Fruit fly (Drosophila melanogaster) whole organism, embryonic: Measurements from ENCODE around the gene Tsp2A.

Experiments
- ATbp ChIP-seq: fragments of 200-800 bp; sonication (Bioruptor generic); optimal IDR thresholded peaks from 2 replicates; lab custom pipeline; 2017; ENCODE audit warnings: missing biosample characterization, mild to moderate bottlenecking, missing genetic modification characterization, missing genetic modification reagents
- Awh ChIP-seq: fragments of 200-800 bp; sonication (Bioruptor generic); IDR thresholded peaks from 2 replicates; pipeline ENCODE4, ENCODE4 v1.3.6; 2022; ENCODE audit warnings: missing biosample characterization, missing genetic modification characterization
- C15 ChIP-seq: fragments of 200-800 bp; sonication (Bioruptor generic); IDR thresholded peaks from 3 replicates; pipeline ENCODE4 v1.3.6; 2022; ENCODE audit warnings: missing biosample characterization, missing genetic modification characterization
- CG10462 ChIP-seq: fragments of 200-800 bp; sonication (Bioruptor generic); optimal IDR thresholded peaks from 2 replicates; lab custom pipeline; 2016; ENCODE audit warnings: missing biosample characterization, missing genetic modification characterization
- CG11504 ChIP-seq: fragments of 200-800 bp; sonication (Bioruptor generic); optimal IDR thresholded peaks from 3 replicates; lab custom pipeline; 2019; ENCODE audit warnings: missing biosample characterization, mild to moderate bottlenecking, missing genetic modification characterization, moderate library complexity
- CG12104 ChIP-seq: fragments of 200-800 bp; sonication (Bioruptor generic); optimal IDR thresholded peaks from 3 replicates; lab custom pipeline; 2016; ENCODE audit warnings: missing biosample characterization, missing genetic modification characterization
- CG14860 ChIP-seq: fragments of 200-800 bp; sonication (Bioruptor generic); IDR thresholded peaks from 3 replicates; pipeline ENCODE4 v1.3.6; 2022; ENCODE audit warnings: missing biosample characterization, missing genetic modification characterization; ENCODE audit not compliant: partially characterized antibody
- CG14965 ChIP-seq: fragments of 200-800 bp; sonication (Bioruptor generic); optimal IDR thresholded peaks from 2 replicates; lab custom pipeline; 2016; ENCODE audit warnings: missing biosample characterization, missing genetic modification characterization, borderline replicate concordance
- CG15269 ChIP-seq: fragments of 200-800 bp; sonication (Bioruptor generic); optimal IDR thresholded peaks from 2 replicates; lab custom pipeline; 2018; ENCODE audit warnings: missing biosample characterization, mild to moderate bottlenecking, missing genetic modification characterization, moderate library complexity
- CG1529 ChIP-seq: fragments of 200-800 bp; sonication (Bioruptor generic); optimal IDR thresholded peaks from 3 replicates; lab custom pipeline; 2018; ENCODE audit warnings: missing biosample characterization, missing genetic modification characterization
- CG16813 ChIP-seq: fragments of 200-800 bp; sonication (Bioruptor generic); IDR thresholded peaks from 3 replicates; pipeline ENCODE4 v1.3.6; 2022; ENCODE audit warnings: missing biosample characterization, missing genetic modification characterization; ENCODE audit not compliant: partially characterized antibody
- CG17829 ChIP-seq: fragments of 200-800 bp; optimal IDR thresholded peaks from 2 replicates; lab custom pipeline; 2019; ENCODE audit warnings: missing biosample characterization, mild to moderate bottlenecking, missing genetic modification characterization, moderate library complexity
- CG1792 ChIP-seq: fragments of 200-800 bp; sonication (Bioruptor generic); optimal IDR thresholded peaks from 2 replicates; lab custom pipeline; 2016; ENCODE audit warnings: missing biosample characterization, missing genetic modification characterization
- CG4730 ChIP-seq: fragments of 200-800 bp; sonication (Bioruptor generic); IDR thresholded peaks from 2 replicates; pipeline ENCODE4 v1.3.6; 2022; ENCODE audit warnings: missing biosample characterization, missing genetic modification characterization
- CG5180 ChIP-seq: fragments of 200-800 bp; sonication (Bioruptor generic); optimal IDR thresholded peaks from 3 replicates; lab custom pipeline; 2017; ENCODE audit warnings: missing biosample characterization, missing genetic modification characterization, mild to moderate bottlenecking, moderate library complexity, missing genetic modification reagents
- CG5245 ChIP-seq: fragments of 200-800 bp; sonication (Bioruptor generic); optimal IDR thresholded peaks from 3 replicates; lab custom pipeline; 2016; ENCODE audit warnings: missing biosample characterization, missing genetic modification characterization
- CG6689 ChIP-seq: fragments of 200-800 bp; sonication (Bioruptor generic); IDR thresholded peaks from 2 replicates; pipeline ENCODE4 v1.3.6; 2022; ENCODE audit warnings: missing biosample characterization, missing genetic modification characterization
- CG6791 ChIP-seq: fragments of 200-800 bp; sonication (Bioruptor generic); IDR thresholded peaks from 3 replicates; pipeline ENCODE4 v1.3.6; 2022; ENCODE audit warnings: missing biosample characterization, missing genetic modification characterization; ENCODE audit not compliant: partially characterized antibody
- CG6813 ChIP-seq: fragments of 200-800 bp; sonication (Bioruptor generic); optimal IDR thresholded peaks from 2 replicates; lab custom pipeline; 2017; ENCODE audit warnings: missing biosample characterization, missing genetic modification characterization, mild to moderate bottlenecking, moderate library complexity, missing genetic modification reagents
- CG8281 ChIP-seq: fragments of 200-800 bp; sonication (Bioruptor generic); optimal IDR thresholded peaks from 2 replicates; lab custom pipeline; 2018; ENCODE audit warnings: missing biosample characterization, mild to moderate bottlenecking, missing genetic modification characterization, moderate library complexity
- CG8290 ChIP-seq, 3 experiments: fragments of 200-800 bp; sonication (Bioruptor generic); optimal IDR thresholded peaks; 2 replicates each; lab custom pipeline; 2016 to 2019; ENCODE audit warnings: missing biosample characterization in 3 of 3, missing genetic modification characterization in 3 of 3, mild to moderate bottlenecking in 2 of 3, moderate library complexity in 1 of 3
- CG8359 ChIP-seq: fragments of 200-800 bp; sonication (Bioruptor generic); optimal IDR thresholded peaks from 2 replicates; lab custom pipeline; 2017; ENCODE audit warnings: missing biosample characterization, mild to moderate bottlenecking, missing genetic modification characterization, borderline replicate concordance
- CG8944 ChIP-seq: fragments of 200-800 bp; sonication (Bioruptor generic); optimal IDR thresholded peaks from 3 replicates; lab custom pipeline; 2016; ENCODE audit warnings: missing biosample characterization, missing genetic modification characterization
- Dp ChIP-seq: fragments of 200-800 bp; sonication (Bioruptor generic); optimal IDR thresholded peaks from 2 replicates; lab custom pipeline; 2018; ENCODE audit warnings: missing biosample characterization, mild to moderate bottlenecking, missing genetic modification characterization, moderate library complexity
- HmgD ChIP-seq: fragments of 200-800 bp; sonication (Bioruptor generic); optimal IDR thresholded peaks from 3 replicates; lab custom pipeline; 2016; ENCODE audit warnings: missing biosample characterization, missing genetic modification characterization
- Hmr ChIP-seq: fragments of 200-800 bp; sonication (Bioruptor generic); optimal IDR thresholded peaks from 3 replicates; lab custom pipeline; 2017; ENCODE audit warnings: mild to moderate bottlenecking, missing biosample characterization, missing genetic modification reagents, missing genetic modification characterization
- NC2β ChIP-seq: fragments of 200-800 bp; sonication (Bioruptor generic); optimal IDR thresholded peaks from 2 replicates; lab custom pipeline; 2016; ENCODE audit warnings: missing biosample characterization, missing genetic modification characterization
- Neu2 ChIP-seq: fragments of 200-800 bp; sonication (Bioruptor generic); optimal IDR thresholded peaks from 3 replicates; lab custom pipeline; 2016; ENCODE audit warnings: missing biosample characterization, missing genetic modification characterization, borderline replicate concordance
- Optix ChIP-seq: fragments of 200-800 bp; sonication (Bioruptor generic); IDR thresholded peaks from 3 replicates; pipeline ENCODE4 v1.3.6; 2022; ENCODE audit warnings: missing biosample characterization, missing genetic modification characterization
- Pdp1 ChIP-seq, 2 experiments: fragments of 200-800 bp; sonication (Bioruptor generic); optimal IDR thresholded peaks; 3 replicates each; lab custom pipeline; 2016; ENCODE audit warnings: missing biosample characterization in 2 of 2, missing genetic modification characterization in 2 of 2, mild to moderate bottlenecking in 1 of 2, moderate library complexity in 1 of 2
- Spps ChIP-seq: fragments of 200-800 bp; sonication (Bioruptor generic); optimal IDR thresholded peaks from 2 replicates; lab custom pipeline; 2018; ENCODE audit warnings: missing biosample characterization, mild to moderate bottlenecking, missing genetic modification characterization
- ash1 ChIP-seq: fragments of 200-800 bp; sonication (Bioruptor generic); optimal IDR thresholded peaks from 2 replicates; lab custom pipeline; 2018; ENCODE audit warnings: missing biosample characterization, mild to moderate bottlenecking, missing genetic modification characterization
- bowl ChIP-seq: fragments of 200-800 bp; sonication (Bioruptor generic); IDR thresholded peaks from 2 replicates; pipeline ENCODE4 v1.3.6; 2022; ENCODE audit warnings: missing biosample characterization, missing genetic modification characterization
- cas ChIP-seq: fragments of 200-800 bp; sonication (Bioruptor generic); IDR thresholded peaks from 2 replicates; pipeline ENCODE4 v1.3.6; 2022; ENCODE audit warnings: missing biosample characterization, missing genetic modification characterization
- danr ChIP-seq: fragments of 200-800 bp; sonication (Bioruptor generic); IDR thresholded peaks from 2 replicates; pipeline ENCODE4 v1.3.6; 2022; ENCODE audit warnings: missing biosample characterization, missing genetic modification characterization
- fd3F ChIP-seq: fragments of 200-800 bp; sonication (Bioruptor generic); optimal IDR thresholded peaks from 2 replicates; lab custom pipeline; 2018; ENCODE audit warnings: missing biosample characterization, mild to moderate bottlenecking, missing genetic modification characterization, moderate library complexity
- fu2 ChIP-seq: fragments of 200-800 bp; sonication (Bioruptor generic); optimal IDR thresholded peaks from 2 replicates; lab custom pipeline; 2016; ENCODE audit warnings: missing biosample characterization, missing genetic modification characterization
- gce ChIP-seq: fragments of 200-800 bp; sonication (Bioruptor generic); IDR thresholded peaks from 3 replicates; pipeline ENCODE4 v1.3.6; 2022; ENCODE audit warnings: missing biosample characterization, missing genetic modification characterization
- grau ChIP-seq: fragments of 200-800 bp; optimal IDR thresholded peaks from 3 replicates; lab custom pipeline; 2019; ENCODE audit warnings: missing biosample characterization, mild to moderate bottlenecking, missing genetic modification characterization, moderate library complexity
- hb ChIP-seq: fragments of 200-800 bp; sonication (Bioruptor generic); IDR thresholded peaks from 3 replicates; pipeline ENCODE4 v1.3.6; 2022; ENCODE audit warnings: missing biosample characterization, missing genetic modification characterization; ENCODE audit not compliant: partially characterized antibody
- mld ChIP-seq: fragments of 200-800 bp; sonication (Bioruptor generic); IDR thresholded peaks from 3 replicates; pipeline ENCODE4 v1.3.6; 2022; ENCODE audit warnings: missing biosample characterization, missing genetic modification characterization; ENCODE audit not compliant: partially characterized antibody
- p53 ChIP-seq: fragments of 200-800 bp; sonication (Bioruptor generic); optimal IDR thresholded peaks from 2 replicates; lab custom pipeline; 2016; ENCODE audit warnings: missing biosample characterization, missing genetic modification characterization
- prd ChIP-seq, 3 experiments: fragments of >200 bp in 2 of 3; fragments of 200-800 bp in 1 of 3; sonication (Bioruptor generic) in 1 of 3; optimal IDR thresholded peaks in 2 of 3; IDR thresholded peaks in 1 of 3; 2 replicates in 2 of 3; 3 replicates in 1 of 3; pipeline versions ENCODE4 v1.3.6 to Lab custom; 2017 to 2022; ENCODE audit warnings: missing biosample characterization in 1 of 3, missing genetic modification characterization in 1 of 3
- sima ChIP-seq: fragments of 200-800 bp; sonication (Bioruptor generic); optimal IDR thresholded peaks from 2 replicates; lab custom pipeline; 2016; ENCODE audit warnings: missing biosample characterization, missing genetic modification characterization
- tna ChIP-seq: fragments of 200-800 bp; sonication (Bioruptor generic); IDR thresholded peaks from 2 replicates; pipeline ENCODE4 v1.3.6; 2022; ENCODE audit warnings: missing biosample characterization, missing genetic modification characterization; ENCODE audit not compliant: partially characterized antibody
- tx ChIP-seq: fragments of 200-800 bp; sonication (Bioruptor generic); optimal IDR thresholded peaks from 2 replicates; lab custom pipeline; 2016; ENCODE audit warnings: missing biosample characterization, missing genetic modification characterization
- unpg ChIP-seq: fragments of 200-800 bp; sonication (Bioruptor generic); optimal IDR thresholded peaks from 3 replicates; lab custom pipeline; 2018; ENCODE audit warnings: missing biosample characterization, mild to moderate bottlenecking, missing genetic modification characterization, moderate library complexity
- yki ChIP-seq: fragments of >200 bp; optimal IDR thresholded peaks from 3 replicates; lab custom pipeline; 2018
- zfh2 ChIP-seq: fragments of 200-800 bp; sonication (Bioruptor generic); optimal IDR thresholded peaks from 2 replicates; lab custom pipeline; 2016; ENCODE audit warnings: missing biosample characterization, missing genetic modification characterization

The Tsp2A gene

DNA sequence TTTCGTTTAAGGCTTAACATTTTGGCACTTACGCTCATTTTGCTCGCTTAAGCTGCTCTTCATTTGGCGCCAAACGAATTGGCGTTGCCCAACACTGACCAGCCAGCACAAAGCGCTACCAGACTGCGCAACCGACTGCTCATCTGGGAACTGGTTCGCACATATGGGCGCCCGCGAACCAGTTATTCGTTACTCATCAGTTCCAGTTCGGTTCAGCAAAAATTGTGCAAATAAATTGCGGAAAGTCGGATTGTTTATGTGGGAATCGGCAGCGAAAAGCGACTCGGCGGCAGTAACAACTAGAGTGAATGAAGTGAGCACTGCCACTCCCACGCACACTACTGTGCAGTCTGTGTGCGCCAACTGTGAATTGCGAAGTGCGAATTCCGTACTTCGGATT is 46.5 kb downstream of the Tsp2A start, which contains the start of gene Rilpl (continued):
- no peak for TF ChIP-seq tx (GFP tag; lab: Kevin White, UChicago)
- TF ChIP-seq grau = peak; percentile 24
- no peak for TF ChIP-seq mld (GFP tag; lab: Robert Waterston, UW)
- TF ChIP-seq CG11504 (tag; lab: Kevin White, UChicago) = no peak
- TF ChIP-seq sima (GFP tag; lab: Kevin White, UChicago) = no peak
- no peak for TF ChIP-seq CG14965
- TF ChIP-seq CG5180 (GFP tag; lab: Kevin White, UChicago) = no peak
- peak; percentile 52 for TF ChIP-seq zfh2 (GFP tag; lab: Kevin White, UChicago)
- no peak for TF ChIP-seq fd3F (GFP tag; lab: Kevin White, UChicago)
- TF ChIP-seq ash1 = no peak
- no peak for TF ChIP-seq CG8359
- TF ChIP-seq Awh (GFP tag; lab: Robert Waterston, UW) = no peak
- TF ChIP-seq Optix = no peak
- no peak for TF ChIP-seq p53 (GFP tag; lab: Kevin White, UChicago)
- peak; percentile 38; the same call in 1 of the 2 replicates for TF ChIP-seq tna
- TF ChIP-seq CG8944 (GFP tag; lab: Kevin White, UChicago) = no peak
- no peak for TF ChIP-seq cas (GFP tag; lab: Robert Waterston, UW)
- TF ChIP-seq CG8281 = no peak
- TF ChIP-seq ATbp (GFP tag; lab: Kevin White, UChicago) = no peak
- no peak for TF ChIP-seq CG1792 (GFP tag; lab: Kevin White, UChicago)
- peak; percentile 64 for TF ChIP-seq HmgD (GFP tag; lab: Kevin White, UChicago)
- TF ChIP-seq CG14860 (GFP tag; lab: Robert Waterston, UW) = no peak
- TF ChIP-seq CG6813 = no peak
- no peak for TF ChIP-seq yki (lab: Kevin White, UChicago)
- no peak for TF ChIP-seq CG8290 (GFP tag; optimal IDR thresholded peaks at IDR 0.05; lab: Kevin White, UChicago)
- TF ChIP-seq CG8290 (tag; optimal IDR thresholded peaks at IDR 0.05; lab: Kevin White, UChicago) = peak in 1 of 2 experiments; percentile 75
- no peak for TF ChIP-seq CG12104 (GFP tag; lab: Kevin White, UChicago)
- TF ChIP-seq CG15269 = no peak
- TF ChIP-seq CG6689 (GFP tag; lab: Robert Waterston, UW) = no peak
- no peak for TF ChIP-seq CG10462 (GFP tag; lab: Kevin White, UChicago)
- no peak for TF ChIP-seq gce (GFP tag; lab: Robert Waterston, UW)
- no peak for TF ChIP-seq fu2 (GFP tag; lab: Kevin White, UChicago)
- TF ChIP-seq Dp (GFP tag; lab: Kevin White, UChicago) = peak; percentile 93
- TF ChIP-seq CG5245 (GFP tag; lab: Kevin White, UChicago) = peak; percentile 8
- TF ChIP-seq CG6791 (GFP tag; lab: Robert Waterston, UW) = 0 out of 3 replicates have a peak, but pooled peaks have one; percentile 28
- TF ChIP-seq CG4730 (GFP tag; lab: Robert Waterston, UW) = no peak
- no peak for TF ChIP-seq NC2β (GFP tag; lab: Kevin White, UChicago)
- no peak for TF ChIP-seq CG1529
- TF ChIP-seq Pdp1 (GFP tag; optimal IDR thresholded peaks at IDR 0.05; lab: Kevin White, UChicago) = peak in 1 of 2 experiments; percentile 62
- TF ChIP-seq bowl (GFP tag; lab: Robert Waterston, UW) = no peak
- no peak for TF ChIP-seq Neu2
- TF ChIP-seq hb (GFP tag; lab: Robert Waterston, UW) = no peak
- no peak for TF ChIP-seq danr (GFP tag; lab: Robert Waterston, UW)
- TF ChIP-seq CG17829 (tag; lab: Kevin White, UChicago) = peak; percentile 44
- TF ChIP-seq Spps = no peak
- TF ChIP-seq CG16813 (GFP tag; lab: Robert Waterston, UW) = peak; percentile 46; the same call in 1 of the 3 replicates
- no peak for TF ChIP-seq prd (optimal IDR thresholded peaks at IDR 0.05; lab: Kevin White, UChicago)
- TF ChIP-seq prd (GFP tag; IDR thresholded peaks at IDR 0.05; lab: Robert Waterston, UW) = 0 out of 3 replicates have a peak, but pooled peaks have one; percentile 21
- TF ChIP-seq C15 (GFP tag; lab: Robert Waterston, UW) = no peak
- peak; percentile 45 for TF ChIP-seq Hmr (GFP tag; lab: Kevin White, UChicago)
- no peak for TF ChIP-seq unpg (GFP tag; lab: Kevin White, UChicago)
